Fruit fly (Drosophila melanogaster): Measurements from ENCODE around the gene Sf3a2.

The Sf3a2 gene

dm6 chr3L:12833354-12833753 lies 19.5 kb upstream of the Sf3a2 start:
- no peak for TF ChIP-seq noc (tag; optimal IDR thresholded peaks at IDR 0.05)

dm6 chr3L:12832355-12832881 lies 18.6 kb upstream of the Sf3a2 start:
- TF ChIP-seq noc (tag; optimal IDR thresholded peaks at IDR 0.05), result no peak

- TF ChIP-seq noc (tag; optimal IDR thresholded peaks at IDR 0.05), result peak; percentile 86
Observed at dm6 chr3L:12831290-12831952, 17.6 kb upstream of the Sf3a2 start.

dm6 chr3L:12830416-12830815 lies 16.6 kb upstream of the Sf3a2 start:
- no peak for TF ChIP-seq noc (tag; optimal IDR thresholded peaks at IDR 0.05)

dm6 chr3L:12828532-12828931 lies 14.7 kb upstream of the Sf3a2 start:
- peak; percentile 29 for TF ChIP-seq noc (tag; optimal IDR thresholded peaks at IDR 0.05)

dm6 chr3L:12827705-12828104 lies 13.9 kb upstream of the Sf3a2 start:
- TF ChIP-seq noc (tag; optimal IDR thresholded peaks at IDR 0.05), result no peak

dm6 chr3L:12815756-12816155 lies 1.9 kb upstream of the Sf3a2 start:
- TF ChIP-seq noc (tag; optimal IDR thresholded peaks at IDR 0.05), result no peak

- TF ChIP-seq noc (tag; optimal IDR thresholded peaks at IDR 0.05), result no peak
Observed at dm6 chr3L:12814806-12815205, 987 bp upstream of the Sf3a2 start.

- no peak for TF ChIP-seq noc (tag; optimal IDR thresholded peaks at IDR 0.05)
Observed at dm6 chr3L:12808421-12808820, 5.4 kb downstream of the Sf3a2 start, which contains the start of gene CG32110. Gene CG32110 (plus strand): TSS chr3L:12808721.

- TF ChIP-seq noc (tag; optimal IDR thresholded peaks at IDR 0.05), result peak; percentile 45
Observed at dm6 chr3L:12806290-12806743, 7.5 kb downstream of the Sf3a2 start.

- no peak for TF ChIP-seq noc (tag; optimal IDR thresholded peaks at IDR 0.05)
Observed at dm6 chr3L:12805660-12806289, 8.0 kb downstream of the Sf3a2 start, which contains the start of gene Sap130. Gene Sap130 (plus strand): TSS chr3L:12805902.

- TF ChIP-seq noc (tag; optimal IDR thresholded peaks at IDR 0.05), result peak; percentile 26
Observed at dm6 chr3L:12804730-12805170, 9.1 kb downstream of the Sf3a2 start, which contains the start of gene Atg1. Gene Atg1 (minus strand): TSS chr3L:12805116.

dm6 chr3L:12804035-12804729 lies 9.6 kb downstream of the Sf3a2 start:
- TF ChIP-seq noc (tag; optimal IDR thresholded peaks at IDR 0.05), result no peak

dm6 chr3L:12803159-12804034 lies 10.4 kb downstream of the Sf3a2 start:
- peak; percentile 80 for TF ChIP-seq noc (tag; optimal IDR thresholded peaks at IDR 0.05)

- no peak for TF ChIP-seq noc (tag; optimal IDR thresholded peaks at IDR 0.05)
Observed at dm6 chr3L:12802443-12802865, 11.4 kb downstream of the Sf3a2 start.

Measured in whole organism, larva.